Worm (Caenorhabditis elegans) whole organism, L4 larva: Measurements from ENCODE around the gene C07A4.3.

Source experiments
- F37D6.2 ChIP-seq: sonication (generic microtip); optimal IDR thresholded peaks from 2 replicates; lab custom pipeline; 2016; ENCODE audit warnings: mild to moderate bottlenecking, missing genetic modification characterization, missing compliant biosample characterization
- ama-1 ChIP-seq: fragments of 150-350 bp; optimal IDR thresholded peaks from 2 replicates; lab custom pipeline; 2014; ENCODE audit warnings: inconsistent platforms, mixed read lengths
- daf-8 ChIP-seq: fragments of 200-800 bp; sonication (Bioruptor generic); IDR thresholded peaks from 2 replicates; pipeline ENCODE4 v1.3.6; 2022; ENCODE audit warnings: missing genetic modification characterization, missing compliant biosample characterization
- dpl-1 ChIP-seq: fragments of 150-350 bp; optimal IDR thresholded peaks from 2 replicates; lab custom pipeline; 2014; ENCODE audit warnings: missing biosample characterization, missing genetic modification reagents, missing genetic modification characterization
- egl-27 ChIP-seq: sonication (generic microtip); optimal IDR thresholded peaks from 3 replicates; lab custom pipeline; 2017; ENCODE audit warnings: missing biosample characterization, missing genetic modification reagents, missing genetic modification characterization
- fkh-10 ChIP-seq: fragments of 150-350 bp; optimal IDR thresholded peaks from 2 replicates; lab custom pipeline; 2014; ENCODE audit warnings: missing biosample characterization, missing genetic modification reagents, missing genetic modification characterization
- lin-15B ChIP-seq: fragments of 150-350 bp; sonication (generic microtip); optimal IDR thresholded peaks from 3 replicates; lab custom pipeline; 2014; ENCODE audit warnings: missing biosample characterization, missing genetic modification characterization
- lir-3 ChIP-seq: sonication (generic microtip); optimal IDR thresholded peaks from 2 replicates; lab custom pipeline; 2016; ENCODE audit warnings: mild to moderate bottlenecking, missing genetic modification characterization, missing compliant biosample characterization
- nhr-28 ChIP-seq: fragments of 150-350 bp; optimal IDR thresholded peaks from 2 replicates; lab custom pipeline; 2014; ENCODE audit warnings: missing biosample characterization, missing genetic modification characterization
- unc-62 ChIP-seq, 3 experiments: fragments of 150-350 bp in 1 of 3; sonication (generic microtip); optimal IDR thresholded peaks in 2 of 3; peaks in 1 of 3; 1 replicate in 1 of 3; 2 replicates in 2 of 3; lab custom pipeline; 2014 to 2017; ENCODE audit warnings: missing biosample characterization in 3 of 3, missing genetic modification characterization in 3 of 3, missing genetic modification reagents in 3 of 3, missing genotype in 1 of 3
- vab-7 ChIP-seq: fragments of 200-800 bp; sonication (Bioruptor generic); IDR thresholded peaks from 2 replicates; pipeline ENCODE4 v1.3.6; 2022; ENCODE audit warnings: missing genetic modification reagents, missing genetic modification characterization, missing compliant biosample characterization
- zag-1 ChIP-seq: fragments of 150-350 bp; optimal IDR thresholded peaks from 2 replicates; lab custom pipeline; 2014; ENCODE audit warnings: missing biosample characterization, missing genetic modification characterization

DNA sequence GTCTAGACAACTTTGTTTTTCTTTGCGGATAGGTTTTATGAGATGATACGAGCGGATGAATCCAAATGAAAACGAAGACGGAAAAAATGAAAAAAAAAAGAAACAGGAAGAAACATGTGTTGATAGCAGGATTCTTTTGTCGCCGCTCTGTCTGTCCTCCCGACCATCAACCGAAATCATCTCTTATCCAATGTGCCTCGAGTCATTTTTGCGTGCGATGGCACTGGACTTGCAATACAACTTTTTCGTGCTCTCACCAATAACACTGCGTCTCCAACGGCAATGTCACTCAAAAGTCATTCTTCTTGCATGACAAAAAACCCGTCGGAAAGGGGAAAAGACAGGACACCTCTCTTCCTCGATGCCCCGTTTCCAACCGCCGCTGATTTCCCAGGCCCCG is 1.5 kb downstream of the C07A4.3 start, which contains the start of gene ncs-4:
- TF ChIP-seq lin-15B (tag; lab: Kevin White, UChicago): no peak
- TF ChIP-seq F37D6.2 (tag; lab: Kevin White, UChicago): no peak
- no peak for TF ChIP-seq ama-1 (lab: Kevin White, UChicago)
- TF ChIP-seq unc-62 (GFP tag; optimal IDR thresholded peaks at IDR 0.05 in 1 of 2; lab: Kevin White, UChicago): no peak
- no peak for TF ChIP-seq unc-62 (tag; optimal IDR thresholded peaks at IDR 0.05; lab: Kevin White, UChicago)
- TF ChIP-seq lir-3 (tag; lab: Kevin White, UChicago): no peak
- TF ChIP-seq dpl-1: no peak
- no peak for TF ChIP-seq nhr-28 (tag; lab: Kevin White, UChicago)
- TF ChIP-seq vab-7 (GFP tag; lab: Robert Waterston, UW): no peak
- TF ChIP-seq zag-1 (tag; lab: Kevin White, UChicago): no peak
- no peak for TF ChIP-seq fkh-10
- no peak for TF ChIP-seq daf-8 (GFP tag; lab: Robert Waterston, UW)
- no peak for TF ChIP-seq egl-27 (tag; lab: Kevin White, UChicago)
